Worm (Caenorhabditis elegans): ENCODE results near the gene C23H5.15.

ce11 chrIV:2102793-2103192 lies at the start of gene C23H5.15:
- no peak for TF ChIP-seq syd-9 (tag; optimal IDR thresholded peaks at IDR 0.05)
- no peak for TF ChIP-seq fkh-10 (GFP tag; optimal IDR thresholded peaks at IDR 0.05)
- no peak for TF ChIP-seq sox-4 (tag; optimal IDR thresholded peaks at IDR 0.05)
- TF ChIP-seq ceh-22 (tag; optimal IDR thresholded peaks at IDR 0.05) = no peak
- no peak for TF ChIP-seq ama-1 (optimal IDR thresholded peaks at IDR 0.05)
- TF ChIP-seq rnt-1 (tag; optimal IDR thresholded peaks at IDR 0.05) = no peak
- TF ChIP-seq ceh-9 (tag; optimal IDR thresholded peaks at IDR 0.05) = no peak
- TF ChIP-seq elt-4 (tag; optimal IDR thresholded peaks at IDR 0.05) = no peak
- no peak for TF ChIP-seq unc-42 (tag; optimal IDR thresholded peaks at IDR 0.05)
- no peak for TF ChIP-seq tbx-7 (tag; optimal IDR thresholded peaks at IDR 0.05)
- no peak for TF ChIP-seq K02D7.2 (tag; optimal IDR thresholded peaks at IDR 0.05)
- TF ChIP-seq ceh-34 (tag; optimal IDR thresholded peaks at IDR 0.05) = no peak
- TF ChIP-seq K09A11.1 (tag; optimal IDR thresholded peaks at IDR 0.05; ENCODE audit: insufficient read depth) = no peak
- TF ChIP-seq unc-55 (GFP tag; optimal IDR thresholded peaks at IDR 0.05) = no peak

All from whole organism, late embryonic.